Fruit fly (Drosophila melanogaster) whole organism, embryonic: ENCODE measurements around the gene CG15382.

Source experiments
- Aef1 ChIP-seq: fragments of 200-800 bp; sonication (Bioruptor generic); IDR thresholded peaks from 3 replicates; pipeline ENCODE4 v1.3.6; 2022; ENCODE audit warnings: missing biosample characterization, missing genetic modification characterization
- Bgb ChIP-seq: fragments of 200-800 bp; sonication (Bioruptor generic); IDR thresholded peaks from 2 replicates; pipeline ENCODE4 v1.3.6; 2022; ENCODE audit warnings: missing biosample characterization, missing genetic modification characterization; ENCODE audit not compliant: partially characterized antibody
- Blimp-1 ChIP-seq: fragments of 200-800 bp; sonication (Bioruptor generic); optimal IDR thresholded peaks from 3 replicates; lab custom pipeline; 2018; ENCODE audit warnings: missing biosample characterization, missing genetic modification characterization, mild to moderate bottlenecking, moderate library complexity, missing genetic modification reagents
- CG10321 ChIP-seq: fragments of 200-800 bp; sonication (Bioruptor generic); IDR thresholded peaks from 2 replicates; pipeline ENCODE4 v1.3.6; 2022; ENCODE audit warnings: missing biosample characterization, missing genetic modification characterization
- CG12769 ChIP-seq: fragments of 200-800 bp; sonication (Bioruptor generic); optimal IDR thresholded peaks from 2 replicates; lab custom pipeline; 2019; ENCODE audit warnings: missing biosample characterization, mild to moderate bottlenecking, missing genetic modification characterization, moderate library complexity
- CG13894 ChIP-seq: fragments of 200-800 bp; sonication (Bioruptor generic); optimal IDR thresholded peaks from 3 replicates; lab custom pipeline; 2018; ENCODE audit warnings: missing biosample characterization, mild to moderate bottlenecking, missing genetic modification characterization, moderate library complexity
- CG14860 ChIP-seq: fragments of 200-800 bp; sonication (Bioruptor generic); IDR thresholded peaks from 3 replicates; pipeline ENCODE4 v1.3.6; 2022; ENCODE audit warnings: missing biosample characterization, missing genetic modification characterization; ENCODE audit not compliant: partially characterized antibody
- CG15269 ChIP-seq: fragments of 200-800 bp; sonication (Bioruptor generic); optimal IDR thresholded peaks from 2 replicates; lab custom pipeline; 2018; ENCODE audit warnings: missing biosample characterization, mild to moderate bottlenecking, missing genetic modification characterization, moderate library complexity
- CG1832 ChIP-seq: fragments of 200-800 bp; sonication (Bioruptor generic); optimal IDR thresholded peaks from 2 replicates; lab custom pipeline; 2017; ENCODE audit warnings: missing biosample characterization, mild to moderate bottlenecking, missing genetic modification characterization, inconsistent platforms
- CG3163 ChIP-seq: fragments of 200-800 bp; sonication (Bioruptor generic); optimal IDR thresholded peaks from 3 replicates; lab custom pipeline; 2016; ENCODE audit warnings: missing biosample characterization, missing genetic modification characterization
- CG3407 ChIP-seq: fragments of 200-800 bp; sonication (Bioruptor generic); optimal IDR thresholded peaks from 2 replicates; lab custom pipeline; 2018; ENCODE audit warnings: missing biosample characterization, mild to moderate bottlenecking, missing genetic modification characterization
- CG4328 ChIP-seq: fragments of 200-800 bp; sonication (Bioruptor generic); optimal IDR thresholded peaks from 3 replicates; lab custom pipeline; 2017; ENCODE audit warnings: missing biosample characterization, missing genetic modification reagents, missing genetic modification characterization
- CG4360 ChIP-seq: fragments of 200-800 bp; sonication (Bioruptor generic); IDR thresholded peaks from 2 replicates; pipeline ENCODE4 v1.3.6; 2022; ENCODE audit warnings: missing biosample characterization, missing genetic modification characterization
- CG6765 ChIP-seq: fragments of 200-800 bp; sonication (Bioruptor generic); optimal IDR thresholded peaks from 3 replicates; lab custom pipeline; 2017; ENCODE audit warnings: missing biosample characterization, mild to moderate bottlenecking, missing genetic modification characterization
- CG7372 ChIP-seq: fragments of 200-800 bp; sonication (Bioruptor generic); IDR thresholded peaks from 2 replicates; pipeline ENCODE4 v1.3.6; 2022; ENCODE audit warnings: missing biosample characterization, missing genetic modification characterization
- CG8290 ChIP-seq, 3 experiments: fragments of 200-800 bp; sonication (Bioruptor generic); optimal IDR thresholded peaks; 2 replicates each; lab custom pipeline; 2016 to 2019; ENCODE audit warnings: missing biosample characterization in 3 of 3, missing genetic modification characterization in 3 of 3, mild to moderate bottlenecking in 2 of 3, moderate library complexity in 1 of 3
- CG8478 ChIP-seq: fragments of >200 bp; optimal IDR thresholded peaks from 2 replicates; lab custom pipeline; 2018
- CG9437 ChIP-seq: fragments of 200-800 bp; sonication (Bioruptor generic); optimal IDR thresholded peaks from 2 replicates; lab custom pipeline; 2018; ENCODE audit warnings: missing biosample characterization, mild to moderate bottlenecking, missing genetic modification characterization
- Dbx ChIP-seq: fragments of 200-800 bp; sonication (Bioruptor generic); IDR thresholded peaks from 3 replicates; pipeline ENCODE4 v1.3.6; 2022; ENCODE audit warnings: missing biosample characterization, missing genetic modification characterization
- Dfd ChIP-seq, 2 experiments: fragments of >200 bp; optimal IDR thresholded peaks; 2 replicates each; lab custom pipeline; 2017; ENCODE audit warnings: missing biosample characterization in 2 of 2, missing genetic modification characterization in 2 of 2
- Drgx ChIP-seq: fragments of 200-800 bp; sonication (Bioruptor generic); IDR thresholded peaks from 2 replicates; pipeline ENCODE4 v1.3.6; 2022; ENCODE audit warnings: missing biosample characterization, missing genetic modification characterization
- Eip74EF ChIP-seq, 2 experiments: fragments of 200-800 bp in 1 of 2; fragments of >200 bp in 1 of 2; sonication (Bioruptor generic) in 1 of 2; optimal IDR thresholded peaks; 2 replicates each; lab custom pipeline; 2017 to 2019; ENCODE audit warnings: missing biosample characterization in 2 of 2, missing genetic modification characterization in 2 of 2, mild to moderate bottlenecking in 1 of 2, moderate library complexity in 1 of 2
- HLH4C ChIP-seq: fragments of 200-800 bp; sonication (Bioruptor generic); IDR thresholded peaks from 3 replicates; pipeline ENCODE4 v1.3.6; 2022; ENCODE audit warnings: missing biosample characterization, missing genetic modification characterization; ENCODE audit not compliant: partially characterized antibody
- MESR4 ChIP-seq: fragments of 200-800 bp; sonication (Bioruptor generic); optimal IDR thresholded peaks from 2 replicates; lab custom pipeline; 2018; ENCODE audit warnings: missing biosample characterization, mild to moderate bottlenecking, missing genetic modification characterization, moderate library complexity
- Neu2 ChIP-seq: fragments of 200-800 bp; sonication (Bioruptor generic); optimal IDR thresholded peaks from 3 replicates; lab custom pipeline; 2016; ENCODE audit warnings: missing biosample characterization, missing genetic modification characterization, borderline replicate concordance
- Pdp1 ChIP-seq, 2 experiments: fragments of 200-800 bp; sonication (Bioruptor generic); optimal IDR thresholded peaks; 3 replicates each; lab custom pipeline; 2016; ENCODE audit warnings: missing biosample characterization in 2 of 2, missing genetic modification characterization in 2 of 2, mild to moderate bottlenecking in 1 of 2, moderate library complexity in 1 of 2
- Six4 ChIP-seq: fragments of 200-800 bp; sonication (Bioruptor generic); optimal IDR thresholded peaks from 2 replicates; lab custom pipeline; 2016; ENCODE audit warnings: missing biosample characterization, missing genetic modification characterization
- Trl ChIP-seq, 3 experiments: fragments of >200 bp in 2 of 3; fragments of 200-800 bp in 1 of 3; sonication (Bioruptor generic) in 1 of 3; optimal IDR thresholded peaks; 2 replicates in 1 of 3; 3 replicates in 2 of 3; lab custom pipeline; 2016 to 2017; ENCODE audit warnings: missing biosample characterization in 1 of 3, missing genetic modification characterization in 1 of 3
- caup ChIP-seq: fragments of 200-800 bp; sonication (Bioruptor generic); optimal IDR thresholded peaks from 3 replicates; lab custom pipeline; 2017; ENCODE audit warnings: missing biosample characterization, mild to moderate bottlenecking, missing genetic modification characterization, moderate library complexity; ENCODE audit not compliant: severe bottlenecking
- cg ChIP-seq: fragments of 200-800 bp; sonication (Bioruptor generic); optimal IDR thresholded peaks from 3 replicates; lab custom pipeline; 2019; ENCODE audit warnings: missing biosample characterization, mild to moderate bottlenecking, missing genetic modification characterization, moderate library complexity
- chinmo ChIP-seq: fragments of 200-800 bp; sonication (Bioruptor generic); IDR thresholded peaks from 4 replicates; pipeline ENCODE4 v1.3.6; 2022; ENCODE audit warnings: missing biosample characterization, missing genetic modification characterization; ENCODE audit not compliant: partially characterized antibody
- ci ChIP-seq: fragments of 200-800 bp; sonication (Bioruptor generic); IDR thresholded peaks from 3 replicates; pipeline ENCODE4 v1.3.6; 2022; ENCODE audit warnings: missing biosample characterization, missing genetic modification characterization
- fd96Cb ChIP-seq: fragments of 200-800 bp; sonication (Bioruptor generic); optimal IDR thresholded peaks from 2 replicates; lab custom pipeline; 2018; ENCODE audit warnings: missing biosample characterization, mild to moderate bottlenecking, missing genetic modification characterization, moderate library complexity
- knrl ChIP-seq: fragments of 200-800 bp; sonication (Bioruptor generic); IDR thresholded peaks from 3 replicates; pipeline ENCODE4 v1.3.6; 2022; ENCODE audit warnings: missing biosample characterization, missing genetic modification characterization; ENCODE audit not compliant: partially characterized antibody
- lola ChIP-seq, 3 experiments: fragments of >200 bp in 2 of 3; fragments of 200-800 bp in 1 of 3; sonication (Bioruptor generic) in 1 of 3; optimal IDR thresholded peaks; 2 replicates each; lab custom pipeline; 2017 to 2019; ENCODE audit warnings: missing biosample characterization in 3 of 3, missing genetic modification characterization in 3 of 3, mild to moderate bottlenecking in 1 of 3, moderate library complexity in 1 of 3
- lov ChIP-seq, 2 experiments: fragments of 200-800 bp in 1 of 2; fragments of >200 bp in 1 of 2; sonication (Bioruptor generic) in 1 of 2; IDR thresholded peaks in 1 of 2; optimal IDR thresholded peaks in 1 of 2; 2 replicates in 1 of 2; 3 replicates in 1 of 2; pipeline versions ENCODE4 v1.3.6 to Lab custom; 2017 to 2022; ENCODE audit warnings: missing biosample characterization in 1 of 2, missing genetic modification characterization in 1 of 2
- nerfin-1 ChIP-seq: fragments of 200-800 bp; sonication (Bioruptor generic); optimal IDR thresholded peaks from 3 replicates; lab custom pipeline; 2019; ENCODE audit warnings: missing biosample characterization, mild to moderate bottlenecking, missing genetic modification characterization, moderate library complexity
- nerfin-2 ChIP-seq: fragments of 200-800 bp; sonication (Bioruptor generic); IDR thresholded peaks from 2 replicates; pipeline ENCODE4 v1.3.6; 2022; ENCODE audit warnings: missing biosample characterization, missing genetic modification characterization; ENCODE audit not compliant: partially characterized antibody
- nom ChIP-seq: fragments of 200-800 bp; sonication (Bioruptor generic); optimal IDR thresholded peaks from 2 replicates; lab custom pipeline; 2017; ENCODE audit warnings: missing biosample characterization, missing genetic modification characterization, mild to moderate bottlenecking, moderate library complexity, missing genetic modification reagents
- pros ChIP-seq: fragments of 200-800 bp; sonication (Bioruptor generic); optimal IDR thresholded peaks from 3 replicates; lab custom pipeline; 2019; ENCODE audit warnings: missing biosample characterization, mild to moderate bottlenecking, missing genetic modification characterization, moderate library complexity
- row ChIP-seq: fragments of 200-800 bp; sonication (Bioruptor generic); IDR thresholded peaks from 3 replicates; pipeline ENCODE4 v1.3.6; 2022; ENCODE audit warnings: missing biosample characterization, missing genetic modification characterization
- sd ChIP-seq: fragments of 200-800 bp; sonication (Bioruptor generic); optimal IDR thresholded peaks from 3 replicates; lab custom pipeline; 2018; ENCODE audit warnings: missing biosample characterization, mild to moderate bottlenecking, missing genetic modification characterization, moderate library complexity
- sna ChIP-seq: fragments of 200-800 bp; sonication (Bioruptor generic); IDR thresholded peaks from 2 replicates; pipeline ENCODE4 v1.3.6; 2022; ENCODE audit warnings: missing biosample characterization, missing genetic modification characterization; ENCODE audit not compliant: partially characterized antibody
- yki ChIP-seq: fragments of >200 bp; optimal IDR thresholded peaks from 3 replicates; lab custom pipeline; 2018

CG15382 gene

DNA sequence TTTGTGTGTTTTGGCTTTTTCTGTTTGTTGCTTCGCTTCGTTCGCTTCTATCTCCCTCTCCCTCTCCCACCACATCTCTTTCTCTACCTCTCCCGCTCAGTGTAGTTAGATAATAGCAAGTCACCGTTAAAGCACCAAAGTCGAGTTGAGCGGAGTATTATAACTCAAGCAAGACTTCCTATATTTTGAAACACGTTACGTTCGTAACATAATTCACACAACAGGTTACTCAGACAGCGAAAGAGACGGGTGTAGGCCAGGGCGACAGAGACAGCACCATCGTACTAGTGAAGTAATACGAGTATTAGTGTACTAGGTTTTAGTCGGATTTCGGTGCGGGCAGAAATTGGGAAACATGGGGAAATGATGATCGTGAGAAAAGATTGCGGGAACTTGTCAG lies 18.1 kb downstream of the CG15382 start (continued):
- TF ChIP-seq yki (no peak), CG14860 (no peak), lov (optimal IDR thresholded peaks at IDR 0.05; lab: Kevin White, UChicago) (no peak), lov (GFP tag; IDR thresholded peaks at IDR 0.05; lab: Robert Waterston, UW) (no peak), CG15269 (tag; lab: Kevin White, UChicago) (peak; percentile 69), CG6765 (GFP tag; lab: Kevin White, UChicago) (no peak), CG10321 (GFP tag; lab: Robert Waterston, UW) (peak; percentile 18; the same call in 1 of the 2 replicates), fd96Cb (tag; lab: Kevin White, UChicago) (no peak), Blimp-1 (no peak), nerfin-2 (GFP tag; lab: Robert Waterston, UW) (no peak), CG8478 (lab: Kevin White, UChicago) (no peak), Dfd (GFP tag; optimal IDR thresholded peaks at IDR 0.05; lab: Kevin White, UChicago) (no peak), CG3407 (GFP tag; lab: Kevin White, UChicago) (no peak), CG8290 (GFP tag; optimal IDR thresholded peaks at IDR 0.05; lab: Kevin White, UChicago) (no peak), CG8290 (tag; optimal IDR thresholded peaks at IDR 0.05; lab: Kevin White, UChicago) (no peak), Six4 (GFP tag; lab: Kevin White, UChicago) (no peak), CG4328 (GFP tag; lab: Kevin White, UChicago) (no peak), sna (GFP tag; lab: Robert Waterston, UW) (no peak), CG13894 (peak; percentile 18), lola (GFP tag; optimal IDR thresholded peaks at IDR 0.05; lab: Kevin White, UChicago) (no peak), Pdp1 (GFP tag; optimal IDR thresholded peaks at IDR 0.05; lab: Kevin White, UChicago) (peak in 1 of 2 experiments; percentile 87), HLH4C (GFP tag; lab: Robert Waterston, UW) (no peak), CG12769 (tag; lab: Kevin White, UChicago) (peak; percentile 49), CG7372 (no peak), Dbx (0 out of 3 replicates have a peak, but pooled peaks have one; percentile 9), nerfin-1 (tag; lab: Kevin White, UChicago) (no peak), Trl (optimal IDR thresholded peaks at IDR 0.05; lab: Kevin White, UChicago) (peak; percentile 1 to 25), Trl (GFP tag; optimal IDR thresholded peaks at IDR 0.05; lab: Kevin White, UChicago) (no peak)

DNA sequence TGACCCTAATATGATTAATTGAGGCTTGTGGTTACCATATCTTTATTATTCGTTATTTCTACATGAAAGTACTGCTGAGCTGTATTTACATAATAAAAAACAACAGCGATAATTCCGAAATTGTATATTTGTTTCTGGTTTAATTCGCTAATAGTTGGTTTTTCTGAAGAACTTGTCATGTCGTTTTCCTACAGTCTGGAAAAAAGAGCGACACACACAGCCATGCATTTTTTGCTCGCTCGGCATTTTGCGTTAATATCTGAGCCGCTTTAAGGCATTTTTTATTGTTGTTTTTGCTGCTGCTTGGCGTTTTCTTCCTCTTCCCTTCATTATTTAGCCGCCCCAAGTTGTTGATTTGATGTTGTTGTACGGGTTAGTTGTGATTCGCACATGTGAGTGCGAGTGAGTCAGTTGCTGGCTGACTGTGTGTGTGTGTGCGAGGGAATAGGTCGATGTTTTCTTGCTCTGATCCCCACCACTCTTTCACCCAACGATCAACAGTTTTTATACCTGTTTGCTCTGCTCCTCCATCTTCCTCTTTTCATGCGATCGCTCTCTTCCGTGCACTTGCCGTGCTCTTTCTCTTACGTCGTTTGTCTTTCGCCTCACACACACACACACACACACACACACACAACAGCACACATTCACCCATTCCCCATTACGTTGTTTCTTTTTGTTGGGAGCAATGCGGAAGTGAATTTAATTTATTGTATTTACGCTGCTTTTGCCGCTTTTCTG lies 19.7 kb downstream of the CG15382 start:
- TF ChIP-seq CG1832 (peak; percentile 74), CG9437 (GFP tag; lab: Kevin White, UChicago) (peak; percentile 74), CG12769 (tag; lab: Kevin White, UChicago) (peak; percentile 81), CG8478 (lab: Kevin White, UChicago) (peak; percentile 78), Aef1 (GFP tag; lab: Robert Waterston, UW) (peak; percentile 22; the same call in 1 of the 3 replicates), CG14860 (no peak), Drgx (GFP tag; lab: Robert Waterston, UW) (0 out of 2 replicates have a peak, but pooled peaks have one; percentile 45), pros (peak; percentile 30), Eip74EF (GFP tag; optimal IDR thresholded peaks at IDR 0.05; lab: Kevin White, UChicago) (peak in 1 of 2 experiments; percentile 94), caup (GFP tag; lab: Kevin White, UChicago) (no peak), CG3163 (GFP tag; lab: Kevin White, UChicago) (peak; percentile 85), Bgb (GFP tag; lab: Robert Waterston, UW) (no peak), ci (0 out of 3 replicates have a peak, but pooled peaks have one; percentile 32), CG4360 (peak; percentile 90), knrl (GFP tag; lab: Robert Waterston, UW) (0 out of 3 replicates have a peak, but pooled peaks have one; percentile 11), sd (tag; lab: Kevin White, UChicago) (peak; percentile 86), row (GFP tag; lab: Robert Waterston, UW) (0 out of 3 replicates have a peak, but pooled peaks have one; percentile 8), nom (GFP tag; lab: Kevin White, UChicago) (peak; percentile 49), Pdp1 (GFP tag; optimal IDR thresholded peaks at IDR 0.05; lab: Kevin White, UChicago) (peak in 1 of 2 experiments; percentile 1), cg (GFP tag; lab: Kevin White, UChicago) (peak; percentile 91), chinmo (GFP tag; lab: Robert Waterston, UW) (peak; percentile 80; the same call in 3 of the 4 replicates), MESR4 (GFP tag; lab: Kevin White, UChicago) (no peak), Neu2 (GFP tag; lab: Kevin White, UChicago) (no peak)
